Worm (Caenorhabditis elegans): ENCODE data around the gene fln-1.

fln-1 gene

ce11 chrIV:366406-366805 is 9.4 kb downstream of the fln-1 start:
- TF ChIP-seq unc-62 (GFP tag; optimal IDR thresholded peaks at IDR 0.05) (peak; percentile 55), mep-1 (tag; optimal IDR thresholded peaks at IDR 0.05) (peak; percentile 9), drap-1 (GFP tag; optimal IDR thresholded peaks at IDR 0.05) (no peak), ces-1 (GFP tag; optimal IDR thresholded peaks at IDR 0.05) (peak; percentile 88), flh-1 (GFP tag; optimal IDR thresholded peaks at IDR 0.05) (no peak), sptf-1 (tag; optimal IDR thresholded peaks at IDR 0.05) (no peak), blmp-1 (tag; optimal IDR thresholded peaks at IDR 0.05) (peak; percentile 62), unc-120 (tag; optimal IDR thresholded peaks at IDR 0.05; ENCODE audit: poor library complexity, severe bottlenecking) (peak; percentile 46)

DNA sequence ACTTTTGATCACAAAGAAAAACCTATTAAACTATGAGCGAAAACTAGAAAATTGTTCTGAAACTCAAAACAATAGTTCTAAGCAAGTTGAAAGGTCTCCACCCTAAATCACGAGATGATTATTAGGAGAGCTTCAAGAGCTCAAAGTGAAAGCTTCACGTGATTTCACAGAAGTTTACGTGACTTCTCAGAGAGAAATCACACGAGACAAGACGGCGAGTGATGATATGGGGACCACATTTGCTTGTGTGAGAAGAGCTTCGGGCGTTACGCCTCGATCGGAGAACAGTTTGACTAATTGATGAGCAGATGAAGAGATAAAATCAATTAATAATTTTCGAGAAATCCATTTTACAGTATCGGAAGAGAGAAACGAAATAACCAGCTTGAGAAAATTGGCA is 10.8 kb downstream of the fln-1 start:
- TF ChIP-seq blmp-1 (tag; optimal IDR thresholded peaks at IDR 0.05) (no peak), drap-1 (GFP tag; optimal IDR thresholded peaks at IDR 0.05) (no peak), pha-4 (tag; optimal IDR thresholded peaks at IDR 0.05) (no peak), ceh-83 (GFP tag; optimal IDR thresholded peaks at IDR 0.05) (no peak), mab-5 (tag; optimal IDR thresholded peaks at IDR 0.05) (no peak), ztf-11 (tag; optimal IDR thresholded peaks at IDR 0.05) (no peak), bed-3 (GFP tag; optimal IDR thresholded peaks at IDR 0.05) (no peak), unc-120 (tag; optimal IDR thresholded peaks at IDR 0.05; ENCODE audit: poor library complexity, severe bottlenecking) (no peak), unc-39 (tag; optimal IDR thresholded peaks at IDR 0.05) (no peak), nhr-237 (tag; optimal IDR thresholded peaks at IDR 0.05) (no peak), unc-62 (GFP tag; optimal IDR thresholded peaks at IDR 0.05) (no peak), mep-1 (tag; optimal IDR thresholded peaks at IDR 0.05) (no peak), ces-1 (GFP tag; optimal IDR thresholded peaks at IDR 0.05) (no peak), sptf-1 (tag; optimal IDR thresholded peaks at IDR 0.05) (no peak), nhr-76 (tag; optimal IDR thresholded peaks at IDR 0.05) (no peak), zip-8 (tag; optimal IDR thresholded peaks at IDR 0.05) (no peak), tbx-8 (GFP tag; optimal IDR thresholded peaks at IDR 0.05) (no peak)

- no peak for TF ChIP-seq bed-3 (GFP tag; optimal IDR thresholded peaks at IDR 0.05)
- TF ChIP-seq unc-120 (tag; optimal IDR thresholded peaks at IDR 0.05; ENCODE audit: poor library complexity, severe bottlenecking): no peak
- no peak for TF ChIP-seq lsy-2 (tag; optimal IDR thresholded peaks at IDR 0.05)
- no peak for TF ChIP-seq mep-1 (tag; optimal IDR thresholded peaks at IDR 0.05)
- TF ChIP-seq flh-1 (GFP tag; optimal IDR thresholded peaks at IDR 0.05): no peak
- no peak for TF ChIP-seq elt-3 (tag; optimal IDR thresholded peaks at IDR 0.05)
- TF ChIP-seq unc-62 (GFP tag; optimal IDR thresholded peaks at IDR 0.05): no peak
- no peak for TF ChIP-seq ham-2 (GFP tag; optimal IDR thresholded peaks at IDR 0.05)
- no peak for TF ChIP-seq snpc-4 (tag; optimal IDR thresholded peaks at IDR 0.05)
- TF ChIP-seq ceh-43 (GFP tag; optimal IDR thresholded peaks at IDR 0.05): no peak
- no peak for TF ChIP-seq sptf-1 (tag; optimal IDR thresholded peaks at IDR 0.05)
- no peak for TF ChIP-seq cnd-1 (tag; optimal IDR thresholded peaks at IDR 0.05)
- TF ChIP-seq zip-8 (tag; optimal IDR thresholded peaks at IDR 0.05): no peak
- no peak for TF ChIP-seq lin-32 (GFP tag; optimal IDR thresholded peaks at IDR 0.05)
- no peak for TF ChIP-seq pha-4 (tag; optimal IDR thresholded peaks at IDR 0.05)
- no peak for TF ChIP-seq ces-1 (GFP tag; optimal IDR thresholded peaks at IDR 0.05)
- TF ChIP-seq M03D4.4 (tag; optimal IDR thresholded peaks at IDR 0.05): no peak
Measured at ce11 chrIV:343279-343678, 32.5 kb downstream of the fln-1 start.

- TF ChIP-seq ces-1 (GFP tag; optimal IDR thresholded peaks at IDR 0.05) (peak; percentile 47), ztf-11 (tag; optimal IDR thresholded peaks at IDR 0.05) (no peak)
Measured at ce11 chrIV:339508-339907, 36.3 kb downstream of the fln-1 start, which contains the start of gene cdh-8. Gene cdh-8, plus strand, starts transcription at chrIV:339808.

- TF ChIP-seq ztf-11 (tag; optimal IDR thresholded peaks at IDR 0.05) (no peak), tbx-8 (GFP tag; optimal IDR thresholded peaks at IDR 0.05) (no peak)
Measured at ce11 chrIV:338192-338831, 37.5 kb downstream of the fln-1 start.

- TF ChIP-seq ceh-43 (GFP tag; optimal IDR thresholded peaks at IDR 0.05): no peak
- no peak for TF ChIP-seq mls-2 (tag; optimal IDR thresholded peaks at IDR 0.05)
- TF ChIP-seq drap-1 (GFP tag; optimal IDR thresholded peaks at IDR 0.05): no peak
- TF ChIP-seq unc-120 (tag; optimal IDR thresholded peaks at IDR 0.05; ENCODE audit: poor library complexity, severe bottlenecking): no peak
- TF ChIP-seq lsy-2 (tag; optimal IDR thresholded peaks at IDR 0.05): no peak
- no peak for TF ChIP-seq sptf-1 (tag; optimal IDR thresholded peaks at IDR 0.05)
- TF ChIP-seq nhr-237 (tag; optimal IDR thresholded peaks at IDR 0.05): no peak
- TF ChIP-seq hlh-1 (tag; optimal IDR thresholded peaks at IDR 0.05): no peak
Measured at ce11 chrIV:337128-337646, 38.6 kb downstream of the fln-1 start, which contains the start of gene pxmp-4. Gene pxmp-4, minus strand, starts transcription at chrIV:337178.
